Fruit fly (Drosophila melanogaster) whole organism, embryonic: ENCODE measurements around the gene CG9522.
A peak's percentile ranks its signal among the peaks of the same experiment; 100 is the strongest.

Experiments
- Abd-B ChIP-seq: fragments of 200-800 bp; sonication (Bioruptor generic); optimal IDR thresholded peaks from 2 replicates; lab custom pipeline; 2018; ENCODE audit warnings: missing biosample characterization, mild to moderate bottlenecking, missing genetic modification characterization, moderate library complexity
- CG11247 ChIP-seq: fragments of 200-800 bp; sonication (Bioruptor generic); IDR thresholded peaks from 2 replicates; pipeline ENCODE4 v1.3.6; 2022; ENCODE audit warnings: missing biosample characterization, missing genetic modification characterization
- CG11398 ChIP-seq: fragments of 200-800 bp; sonication (Bioruptor generic); optimal IDR thresholded peaks from 2 replicates; lab custom pipeline; 2016; ENCODE audit warnings: missing biosample characterization, missing genetic modification characterization
- CG11695 ChIP-seq: fragments of 200-800 bp; sonication (Bioruptor generic); IDR thresholded peaks from 3 replicates; pipeline ENCODE4 v1.3.6; 2022; ENCODE audit warnings: missing biosample characterization, missing genetic modification characterization
- CG12104 ChIP-seq: fragments of 200-800 bp; sonication (Bioruptor generic); optimal IDR thresholded peaks from 3 replicates; lab custom pipeline; 2016; ENCODE audit warnings: missing biosample characterization, missing genetic modification characterization
- CG12236 ChIP-seq: fragments of 200-800 bp; sonication (Bioruptor generic); optimal IDR thresholded peaks from 2 replicates; lab custom pipeline; 2016; ENCODE audit warnings: missing biosample characterization, missing genetic modification characterization
- CG13287 ChIP-seq: fragments of 200-800 bp; sonication (Bioruptor generic); IDR thresholded peaks from 2 replicates; pipeline ENCODE4 v1.3.6; 2022; ENCODE audit warnings: missing biosample characterization, missing genetic modification characterization; ENCODE audit not compliant: partially characterized antibody
- CG13894 ChIP-seq: fragments of 200-800 bp; sonication (Bioruptor generic); optimal IDR thresholded peaks from 3 replicates; lab custom pipeline; 2018; ENCODE audit warnings: missing biosample characterization, mild to moderate bottlenecking, missing genetic modification characterization, moderate library complexity
- CG1529 ChIP-seq: fragments of 200-800 bp; sonication (Bioruptor generic); optimal IDR thresholded peaks from 3 replicates; lab custom pipeline; 2018; ENCODE audit warnings: missing biosample characterization, missing genetic modification characterization
- CG15514 ChIP-seq: fragments of 200-800 bp; sonication (Bioruptor generic); optimal IDR thresholded peaks from 3 replicates; lab custom pipeline; 2017; ENCODE audit warnings: missing biosample characterization, missing genetic modification characterization, mild to moderate bottlenecking, moderate library complexity, missing genetic modification reagents
- CG1603 ChIP-seq: fragments of 200-800 bp; sonication (Bioruptor generic); optimal IDR thresholded peaks from 2 replicates; lab custom pipeline; 2019; ENCODE audit warnings: missing biosample characterization, mild to moderate bottlenecking, missing genetic modification characterization, moderate library complexity
- CG16815 ChIP-seq: fragments of 200-800 bp; sonication (Bioruptor generic); optimal IDR thresholded peaks from 3 replicates; lab custom pipeline; 2017; ENCODE audit warnings: missing biosample characterization, mild to moderate bottlenecking, missing genetic modification characterization
- CG17361 ChIP-seq: fragments of 200-800 bp; sonication (Bioruptor generic); IDR thresholded peaks from 3 replicates; pipeline ENCODE4 v1.3.6; 2022; ENCODE audit warnings: missing biosample characterization, missing genetic modification characterization
- CG17829 ChIP-seq: fragments of 200-800 bp; optimal IDR thresholded peaks from 2 replicates; lab custom pipeline; 2019; ENCODE audit warnings: missing biosample characterization, mild to moderate bottlenecking, missing genetic modification characterization, moderate library complexity
- CG1832 ChIP-seq: fragments of 200-800 bp; sonication (Bioruptor generic); optimal IDR thresholded peaks from 2 replicates; lab custom pipeline; 2017; ENCODE audit warnings: missing biosample characterization, mild to moderate bottlenecking, missing genetic modification characterization, inconsistent platforms
- CG18599 ChIP-seq: fragments of 200-800 bp; sonication (Bioruptor generic); optimal IDR thresholded peaks from 3 replicates; lab custom pipeline; 2017; ENCODE audit warnings: missing biosample characterization, missing genetic modification characterization, mild to moderate bottlenecking, moderate library complexity, missing genetic modification reagents
- CG2712 ChIP-seq: fragments of 200-800 bp; optimal IDR thresholded peaks from 3 replicates; lab custom pipeline; 2019; ENCODE audit warnings: missing biosample characterization, mild to moderate bottlenecking, missing genetic modification characterization, moderate library complexity
- CG30020 ChIP-seq: fragments of 200-800 bp; optimal IDR thresholded peaks from 2 replicates; lab custom pipeline; 2019; ENCODE audit warnings: missing biosample characterization, mild to moderate bottlenecking, missing genetic modification characterization, moderate library complexity
- CG31365 ChIP-seq: fragments of 200-800 bp; sonication (Bioruptor generic); optimal IDR thresholded peaks from 2 replicates; lab custom pipeline; 2018; ENCODE audit warnings: missing biosample characterization, mild to moderate bottlenecking, missing genetic modification characterization
- CG4328 ChIP-seq: fragments of 200-800 bp; sonication (Bioruptor generic); optimal IDR thresholded peaks from 3 replicates; lab custom pipeline; 2017; ENCODE audit warnings: missing biosample characterization, missing genetic modification reagents, missing genetic modification characterization
- CG6683 ChIP-seq: fragments of 200-800 bp; sonication (Bioruptor generic); optimal IDR thresholded peaks from 2 replicates; lab custom pipeline; 2017; ENCODE audit warnings: missing biosample characterization, mild to moderate bottlenecking, missing genetic modification characterization, missing genetic modification reagents
- CG7928 ChIP-seq: fragments of 200-800 bp; sonication (Bioruptor generic); optimal IDR thresholded peaks from 2 replicates; lab custom pipeline; 2017; ENCODE audit warnings: missing biosample characterization, mild to moderate bottlenecking, missing genetic modification characterization
- CG9797 ChIP-seq: fragments of 200-800 bp; sonication (Bioruptor generic); optimal IDR thresholded peaks from 3 replicates; lab custom pipeline; 2018; ENCODE audit warnings: missing biosample characterization, mild to moderate bottlenecking, missing genetic modification characterization
- CoRest ChIP-seq: fragments of 200-800 bp; sonication (Bioruptor generic); optimal IDR thresholded peaks from 3 replicates; lab custom pipeline; 2018; ENCODE audit warnings: missing biosample characterization, mild to moderate bottlenecking, missing genetic modification characterization, moderate library complexity
- D19A ChIP-seq: fragments of 200-800 bp; optimal IDR thresholded peaks from 3 replicates; lab custom pipeline; 2019; ENCODE audit warnings: missing biosample characterization, mild to moderate bottlenecking, missing genetic modification characterization, moderate library complexity
- Dref ChIP-seq: fragments of 200-800 bp; sonication (Bioruptor generic); IDR thresholded peaks from 2 replicates; pipeline ENCODE4 v1.3.6; 2022; ENCODE audit warnings: missing biosample characterization, missing genetic modification characterization
- Ets97D ChIP-seq: fragments of 200-800 bp; sonication (Bioruptor generic); optimal IDR thresholded peaks from 3 replicates; lab custom pipeline; 2016; ENCODE audit warnings: missing biosample characterization, missing genetic modification characterization
- MESR4 ChIP-seq: fragments of 200-800 bp; sonication (Bioruptor generic); optimal IDR thresholded peaks from 2 replicates; lab custom pipeline; 2018; ENCODE audit warnings: missing biosample characterization, mild to moderate bottlenecking, missing genetic modification characterization, moderate library complexity
- Mrtf ChIP-seq: fragments of 200-800 bp; sonication (Bioruptor generic); IDR thresholded peaks from 3 replicates; pipeline ENCODE4 v1.3.6; 2022; ENCODE audit warnings: missing biosample characterization, missing genetic modification characterization
- NFAT ChIP-seq: fragments of 200-800 bp; sonication (Bioruptor generic); IDR thresholded peaks from 2 replicates; pipeline ENCODE4 v1.3.6; 2022; ENCODE audit warnings: missing biosample characterization, missing genetic modification characterization
- Nf-YC ChIP-seq: fragments of 200-800 bp; optimal IDR thresholded peaks from 3 replicates; lab custom pipeline; 2019; ENCODE audit warnings: missing biosample characterization, mild to moderate bottlenecking, missing genetic modification characterization, moderate library complexity
- NfI ChIP-seq: fragments of 200-800 bp; sonication (Bioruptor generic); optimal IDR thresholded peaks from 3 replicates; lab custom pipeline; 2018; ENCODE audit warnings: missing biosample characterization, mild to moderate bottlenecking, missing genetic modification characterization, moderate library complexity
- Ravus ChIP-seq: fragments of 200-800 bp; sonication (Bioruptor generic); IDR thresholded peaks from 2 replicates; pipeline ENCODE4 v1.3.6; 2022; ENCODE audit warnings: missing biosample characterization, missing genetic modification characterization
- Sox102F ChIP-seq: fragments of 200-800 bp; sonication (Bioruptor generic); optimal IDR thresholded peaks from 2 replicates; lab custom pipeline; 2018; ENCODE audit warnings: missing biosample characterization, mild to moderate bottlenecking, missing genetic modification characterization, moderate library complexity
- Stat92E ChIP-seq, 3 experiments: fragments of >200 bp in 2 of 3; fragments of 200-800 bp in 1 of 3; sonication (Bioruptor generic) in 1 of 3; optimal IDR thresholded peaks; 2 replicates each; lab custom pipeline; 2017 to 2019; ENCODE audit warnings: missing biosample characterization in 3 of 3, missing genetic modification characterization in 3 of 3, mild to moderate bottlenecking in 1 of 3, moderate library complexity in 1 of 3
- Xbp1 ChIP-seq: fragments of 200-800 bp; sonication (Bioruptor generic); optimal IDR thresholded peaks from 3 replicates; lab custom pipeline; 2016; ENCODE audit warnings: missing biosample characterization, mild to moderate bottlenecking, missing genetic modification characterization
- amos ChIP-seq: fragments of 200-800 bp; sonication (Bioruptor generic); IDR thresholded peaks from 2 replicates; pipeline ENCODE4 v1.3.6; 2022; ENCODE audit warnings: missing biosample characterization, missing genetic modification characterization; ENCODE audit not compliant: partially characterized antibody
- disco-r ChIP-seq: fragments of 200-800 bp; sonication (Bioruptor generic); optimal IDR thresholded peaks from 2 replicates; lab custom pipeline; 2016; ENCODE audit warnings: missing biosample characterization, missing genetic modification characterization
- eyg ChIP-seq: fragments of 200-800 bp; sonication (Bioruptor generic); optimal IDR thresholded peaks from 3 replicates; lab custom pipeline; 2016; ENCODE audit warnings: missing biosample characterization, missing genetic modification characterization
- fd64A ChIP-seq: fragments of 200-800 bp; sonication (Bioruptor generic); optimal IDR thresholded peaks from 3 replicates; lab custom pipeline; 2018; ENCODE audit warnings: missing biosample characterization, mild to moderate bottlenecking, missing genetic modification characterization
- ftz-f1 ChIP-seq: fragments of 200-800 bp; sonication (Bioruptor generic); optimal IDR thresholded peaks from 2 replicates; lab custom pipeline; 2016; ENCODE audit warnings: missing biosample characterization, missing genetic modification characterization
- fu2 ChIP-seq: fragments of 200-800 bp; sonication (Bioruptor generic); optimal IDR thresholded peaks from 2 replicates; lab custom pipeline; 2016; ENCODE audit warnings: missing biosample characterization, missing genetic modification characterization
- gfzf ChIP-seq: fragments of 200-800 bp; sonication (Bioruptor generic); optimal IDR thresholded peaks from 2 replicates; lab custom pipeline; 2016; ENCODE audit warnings: missing biosample characterization, mild to moderate bottlenecking, missing genetic modification characterization, moderate library complexity
- hth ChIP-seq: fragments of >200 bp; optimal IDR thresholded peaks from 2 replicates; lab custom pipeline; 2017; ENCODE audit warnings: inconsistent platforms
- lbe ChIP-seq: fragments of 200-800 bp; sonication (Bioruptor generic); optimal IDR thresholded peaks from 2 replicates; lab custom pipeline; 2016; ENCODE audit warnings: missing biosample characterization, mild to moderate bottlenecking, missing genetic modification characterization
- oc ChIP-seq: fragments of 200-800 bp; sonication (Bioruptor generic); optimal IDR thresholded peaks from 2 replicates; lab custom pipeline; 2018; ENCODE audit warnings: missing biosample characterization, mild to moderate bottlenecking, missing genetic modification characterization, moderate library complexity
- stwl ChIP-seq: fragments of 200-800 bp; sonication (Bioruptor generic); optimal IDR thresholded peaks from 3 replicates; lab custom pipeline; 2018; ENCODE audit warnings: missing biosample characterization, mild to moderate bottlenecking, missing genetic modification characterization, moderate library complexity
- tgo ChIP-seq: fragments of 200-800 bp; sonication (Bioruptor generic); IDR thresholded peaks from 3 replicates; pipeline ENCODE4 v1.3.6; 2022; ENCODE audit warnings: missing biosample characterization, missing genetic modification characterization
- tup ChIP-seq: fragments of 200-800 bp; sonication (Bioruptor generic); optimal IDR thresholded peaks from 2 replicates; lab custom pipeline; 2016; ENCODE audit warnings: missing biosample characterization, mild to moderate bottlenecking, missing genetic modification characterization, moderate library complexity
- zen2 ChIP-seq: fragments of 200-800 bp; sonication (Bioruptor generic); IDR thresholded peaks from 3 replicates; pipeline ENCODE4 v1.3.6; 2022; ENCODE audit warnings: missing biosample characterization, missing genetic modification characterization; ENCODE audit not compliant: partially characterized antibody

CG9522 gene

DNA sequence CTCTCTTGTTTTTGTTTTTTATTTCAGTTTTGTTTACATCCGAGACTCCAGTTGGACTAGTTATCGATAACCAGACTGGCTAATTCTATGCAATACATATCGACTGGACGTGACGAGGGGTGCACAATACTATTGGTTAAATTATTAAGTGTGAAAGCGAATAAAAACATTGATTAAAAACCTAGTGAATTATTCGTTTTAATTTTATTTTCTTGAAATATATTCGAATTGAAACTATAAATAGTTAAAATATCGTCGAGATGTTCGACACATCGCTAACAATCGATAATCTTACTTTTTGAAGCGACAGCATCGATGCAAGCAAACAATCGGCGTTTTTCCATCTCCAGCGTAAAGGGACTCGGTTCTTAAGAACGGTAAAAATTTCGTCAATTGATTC, 9.6 kb downstream of the CG9522 start, which contains the start of the genes CG32590 and Flo2 (continued):
- peak; percentile 65 for TF ChIP-seq Abd-B
- peak; percentile 38 for TF ChIP-seq CG16815 (GFP tag; lab: Kevin White, UChicago)
- TF ChIP-seq CG17829, result peak; percentile 69
- peak; percentile 74 for TF ChIP-seq CG18599 (GFP tag; lab: Kevin White, UChicago)
- TF ChIP-seq Ets97D (GFP tag; lab: Kevin White, UChicago), result peak; percentile 72
- TF ChIP-seq hth, result no peak
- peak; percentile 98 for TF ChIP-seq CG13287 (GFP tag; lab: Robert Waterston, UW)
- peak; percentile 25 for TF ChIP-seq CG6683
- no peak for TF ChIP-seq fd64A (GFP tag; lab: Kevin White, UChicago)
- peak; percentile 85 for TF ChIP-seq Dref
- TF ChIP-seq CG30020, result peak; percentile 60
- TF ChIP-seq ftz-f1 (GFP tag; lab: Kevin White, UChicago), result no peak
- peak; percentile 44 for TF ChIP-seq Nf-YC (tag; lab: Kevin White, UChicago)
- TF ChIP-seq CG11247, result peak; percentile 81
- TF ChIP-seq CG12236 (GFP tag; lab: Kevin White, UChicago), result peak; percentile 10
- peak; percentile 83 for TF ChIP-seq tgo (GFP tag; lab: Robert Waterston, UW)
- peak; percentile 40 for TF ChIP-seq D19A
- peak; percentile 72 for TF ChIP-seq CG1603 (tag; lab: Kevin White, UChicago)
- no peak for TF ChIP-seq CG9797 (GFP tag; lab: Kevin White, UChicago)
- peak; percentile 66 for TF ChIP-seq NfI (GFP tag; lab: Kevin White, UChicago)
- TF ChIP-seq NFAT, result peak; percentile 73
- TF ChIP-seq CoRest, result peak; percentile 74
- TF ChIP-seq lbe (GFP tag; lab: Kevin White, UChicago), result peak; percentile 69
- peak; percentile 80 for TF ChIP-seq Xbp1 (GFP tag; lab: Kevin White, UChicago)
- peak; percentile 64; the same call in 2 of the 3 replicates for TF ChIP-seq CG11695 (GFP tag; lab: Robert Waterston, UW)
- TF ChIP-seq amos (GFP tag; lab: Robert Waterston, UW), result peak; percentile 92
- peak; percentile 40 for TF ChIP-seq CG11398 (GFP tag; lab: Kevin White, UChicago)
- peak; percentile 55; the same call in 2 of the 3 replicates for TF ChIP-seq CG17361 (GFP tag; lab: Robert Waterston, UW)
- no peak for TF ChIP-seq eyg (GFP tag; lab: Kevin White, UChicago)
- TF ChIP-seq Sox102F (GFP tag; lab: Kevin White, UChicago), result peak; percentile 77
- TF ChIP-seq tup, result peak; percentile 55
- TF ChIP-seq fu2 (GFP tag; lab: Kevin White, UChicago), result peak; percentile 57
- peak; percentile 70 for TF ChIP-seq CG13894 (tag; lab: Kevin White, UChicago)
- peak; percentile 13 for TF ChIP-seq CG12104
- TF ChIP-seq CG15514 (GFP tag; lab: Kevin White, UChicago), result peak; percentile 94
- TF ChIP-seq Ravus (GFP tag; lab: Robert Waterston, UW), result peak; percentile 21
- TF ChIP-seq zen2, result peak; percentile 93
- TF ChIP-seq CG4328 (GFP tag; lab: Kevin White, UChicago), result no peak
- TF ChIP-seq CG1529, result no peak
- TF ChIP-seq CG31365 (tag; lab: Kevin White, UChicago), result no peak
- TF ChIP-seq oc (tag; lab: Kevin White, UChicago), result no peak
- TF ChIP-seq disco-r (GFP tag; lab: Kevin White, UChicago), result peak; percentile 19
- TF ChIP-seq Stat92E (GFP tag; optimal IDR thresholded peaks at IDR 0.05; lab: Kevin White, UChicago), result no peak
- peak; percentile 80 for TF ChIP-seq CG2712
- TF ChIP-seq MESR4 (GFP tag; lab: Kevin White, UChicago), result peak; percentile 25
- 0 out of 3 replicates have a peak, but pooled peaks have one; percentile 34 for TF ChIP-seq Mrtf (GFP tag; lab: Robert Waterston, UW)
- TF ChIP-seq CG7928 (GFP tag; lab: Kevin White, UChicago), result peak; percentile 86
- peak; percentile 18 for TF ChIP-seq gfzf (GFP tag; lab: Kevin White, UChicago)
- no peak for TF ChIP-seq CG1832 (GFP tag; lab: Kevin White, UChicago)
- peak; percentile 85 for TF ChIP-seq stwl (tag; lab: Kevin White, UChicago)
